Fruit fly (Drosophila melanogaster): Measurements from ENCODE around the gene CG42798.

CG42798 gene

dm6 chr3R:17403188-17403587, 3.3 kb upstream of the CG42798 start, which contains the start of gene CG34279:
CG34279 (minus strand) TSS chr3R:17403288.
- TF ChIP-seq rgr (GFP tag; optimal IDR thresholded peaks at IDR 0.05) (peak; percentile 21), Hnf4 (GFP tag; optimal IDR thresholded peaks at IDR 0.05) (peak; percentile 11), CG32264 (GFP tag; optimal IDR thresholded peaks at IDR 0.05) (no peak), HLH106 (tag; optimal IDR thresholded peaks at IDR 0.05) (no peak), h (GFP tag; optimal IDR thresholded peaks at IDR 0.05) (peak; percentile 34)

dm6 chr3R:17403618-17404017, 2.9 kb upstream of the CG42798 start, which contains the start of gene CG34280:
CG34280 (minus strand) TSS chr3R:17403718.
- no peak for TF ChIP-seq Sp1 (GFP tag; optimal IDR thresholded peaks at IDR 0.05)
- TF ChIP-seq Vsx2 (GFP tag; optimal IDR thresholded peaks at IDR 0.05; ENCODE audit: partially characterized antibody) = peak; percentile 45

dm6 chr3R:17404155-17404554, 2.3 kb upstream of the CG42798 start:
- no peak for TF ChIP-seq usp (GFP tag; optimal IDR thresholded peaks at IDR 0.05)
- no peak for TF ChIP-seq jim (GFP tag; optimal IDR thresholded peaks at IDR 0.05)
- peak; percentile 77 for TF ChIP-seq Hr83 (GFP tag; optimal IDR thresholded peaks at IDR 0.05; ENCODE audit: poor library complexity, severe bottlenecking)
- no peak for TF ChIP-seq Dif (GFP tag; optimal IDR thresholded peaks at IDR 0.05; ENCODE audit: partially characterized antibody)
- TF ChIP-seq OdsH (GFP tag; optimal IDR thresholded peaks at IDR 0.05) = peak; percentile 60
- no peak for TF ChIP-seq GATAd (GFP tag; optimal IDR thresholded peaks at IDR 0.05)
- TF ChIP-seq lola (GFP tag; optimal IDR thresholded peaks at IDR 0.05) = no peak
- TF ChIP-seq h (GFP tag; optimal IDR thresholded peaks at IDR 0.05) = peak; percentile 16
- no peak for TF ChIP-seq woc (GFP tag; optimal IDR thresholded peaks at IDR 0.05)
- peak; percentile 2 for TF ChIP-seq fru (GFP tag; optimal IDR thresholded peaks at IDR 0.05)
- no peak for TF ChIP-seq dsf (GFP tag; optimal IDR thresholded peaks at IDR 0.05; ENCODE audit: borderline replicate concordance)
- no peak for TF ChIP-seq CG9705 (GFP tag; optimal IDR thresholded peaks at IDR 0.05)
- TF ChIP-seq tai (GFP tag; optimal IDR thresholded peaks at IDR 0.05) = peak; percentile 59
- TF ChIP-seq foxo (GFP tag; optimal IDR thresholded peaks at IDR 0.05) = peak in 1 of 2 experiments; percentile 5
- peak; percentile 55 for TF ChIP-seq br (GFP tag; optimal IDR thresholded peaks at IDR 0.05)
- peak; percentile 40 for TF ChIP-seq brk (GFP tag; optimal IDR thresholded peaks at IDR 0.05)
- peak; percentile 12 for TF ChIP-seq HLH106 (tag; optimal IDR thresholded peaks at IDR 0.05)
- peak; percentile 72 for TF ChIP-seq rgr (GFP tag; optimal IDR thresholded peaks at IDR 0.05)
- TF ChIP-seq dl (GFP tag; optimal IDR thresholded peaks at IDR 0.05; ENCODE audit: insufficient read depth in 1 of 2, partially characterized antibody in 2 of 2) = no peak
- TF ChIP-seq Hnf4 (GFP tag; optimal IDR thresholded peaks at IDR 0.05) = peak; percentile 78
- no peak for TF ChIP-seq Vsx2 (GFP tag; optimal IDR thresholded peaks at IDR 0.05; ENCODE audit: partially characterized antibody)
- TF ChIP-seq Abd-B (GFP tag; optimal IDR thresholded peaks at IDR 0.05) = no peak
- TF ChIP-seq Sp1 (GFP tag; optimal IDR thresholded peaks at IDR 0.05) = no peak
- no peak for TF ChIP-seq CrebA (GFP tag; optimal IDR thresholded peaks at IDR 0.05; ENCODE audit: borderline replicate concordance)
- TF ChIP-seq sage (GFP tag; optimal IDR thresholded peaks at IDR 0.05) = no peak
- TF ChIP-seq sv (GFP tag; optimal IDR thresholded peaks at IDR 0.05) = no peak
- TF ChIP-seq Jra (GFP tag; optimal IDR thresholded peaks at IDR 0.05) = peak; percentile 36
- TF ChIP-seq Myc (optimal IDR thresholded peaks at IDR 0.05) = no peak
- TF ChIP-seq Hr78 (GFP tag; optimal IDR thresholded peaks at IDR 0.05) = no peak
- TF ChIP-seq Mio (GFP tag; optimal IDR thresholded peaks at IDR 0.05) = no peak
- no peak for TF ChIP-seq CG32264 (GFP tag; optimal IDR thresholded peaks at IDR 0.05)

- no peak for TF ChIP-seq jim (GFP tag; optimal IDR thresholded peaks at IDR 0.05)
- TF ChIP-seq tai (GFP tag; optimal IDR thresholded peaks at IDR 0.05) = no peak
- TF ChIP-seq usp (GFP tag; optimal IDR thresholded peaks at IDR 0.05) = no peak
- no peak for TF ChIP-seq dmrt93B (GFP tag; optimal IDR thresholded peaks at IDR 0.05)
- TF ChIP-seq dl (GFP tag; optimal IDR thresholded peaks at IDR 0.05; ENCODE audit: insufficient read depth in 1 of 2, partially characterized antibody in 2 of 2) = no peak
- TF ChIP-seq woc (GFP tag; optimal IDR thresholded peaks at IDR 0.05) = no peak
- TF ChIP-seq CG9705 (GFP tag; optimal IDR thresholded peaks at IDR 0.05) = no peak
- TF ChIP-seq CrebA (GFP tag; optimal IDR thresholded peaks at IDR 0.05; ENCODE audit: borderline replicate concordance) = no peak
- TF ChIP-seq OdsH (GFP tag; optimal IDR thresholded peaks at IDR 0.05) = no peak
- no peak for TF ChIP-seq pan (optimal IDR thresholded peaks at IDR 0.05)
- TF ChIP-seq Rel (GFP tag; optimal IDR thresholded peaks at IDR 0.05) = no peak
- TF ChIP-seq Rel (tag; optimal IDR thresholded peaks at IDR 0.05) = no peak
- no peak for TF ChIP-seq Abd-B (GFP tag; optimal IDR thresholded peaks at IDR 0.05)
Measured at dm6 chr3R:17405009-17405408, 1.5 kb upstream of the CG42798 start, which contains the start of gene CG42823. CG42823 (minus strand) TSS chr3R:17405109.

Measured in whole organism, wandering third instar larva.